Worm (Caenorhabditis elegans) whole organism, L4 larva: Measurements from ENCODE around the gene R08C7.5.

Experiments
- D1046.2 ChIP-seq: fragments of 200-800 bp; sonication (Bioruptor generic); IDR thresholded peaks from 2 replicates; pipeline ENCODE4 v1.3.6; 2022; ENCODE audit warnings: missing genetic modification characterization, missing compliant biosample characterization
- F10B5.3 ChIP-seq: sonication (generic microtip); optimal IDR thresholded peaks from 2 replicates; lab custom pipeline; 2016; ENCODE audit warnings: mild to moderate bottlenecking, missing genetic modification characterization, missing compliant biosample characterization
- F49E8.2 ChIP-seq: sonication (generic microtip); optimal IDR thresholded peaks from 2 replicates; lab custom pipeline; 2016; ENCODE audit warnings: missing compliant biosample characterization, mild to moderate bottlenecking, missing genetic modification characterization, borderline replicate concordance
- R02D3.7 ChIP-seq: fragments of 150-350 bp; sonication (generic microtip); optimal IDR thresholded peaks from 3 replicates; lab custom pipeline; 2014; ENCODE audit warnings: missing biosample characterization, missing genetic modification characterization
- Y5F2A.4 ChIP-seq: fragments of 200-800 bp; sonication (Bioruptor generic); optimal IDR thresholded peaks from 2 replicates; lab custom pipeline; 2018; ENCODE audit warnings: mild to moderate bottlenecking, missing genetic modification characterization, missing compliant biosample characterization
- ZK337.2 ChIP-seq: fragments of 200-800 bp; sonication (Bioruptor generic); IDR thresholded peaks from 2 replicates; pipeline ENCODE4 v1.3.6; 2022; ENCODE audit warnings: missing genetic modification reagents, missing genetic modification characterization, missing compliant biosample characterization
- ama-1 ChIP-seq: fragments of 150-350 bp; optimal IDR thresholded peaks from 2 replicates; lab custom pipeline; 2014; ENCODE audit warnings: inconsistent platforms, mixed read lengths
- attf-4 ChIP-seq: sonication (generic microtip); optimal IDR thresholded peaks from 3 replicates; lab custom pipeline; 2017; ENCODE audit warnings: missing biosample characterization, missing genetic modification characterization
- ceh-20 ChIP-seq: fragments of 200-800 bp; sonication (Bioruptor generic); IDR thresholded peaks from 2 replicates; pipeline ENCODE4 v1.3.6; 2022; ENCODE audit warnings: missing genetic modification reagents, missing genetic modification characterization, missing compliant biosample characterization
- ceh-44 ChIP-seq: fragments of 200-800 bp; sonication (Bioruptor generic); IDR thresholded peaks from 2 replicates; pipeline ENCODE4 v1.3.6; 2022; ENCODE audit warnings: missing genetic modification reagents, missing genetic modification characterization, missing compliant biosample characterization
- ceh-82 ChIP-seq: sonication (generic microtip); optimal IDR thresholded peaks from 2 replicates; lab custom pipeline; 2017; ENCODE audit warnings: missing biosample characterization, missing genetic modification characterization
- ces-1 ChIP-seq: fragments of 150-350 bp; sonication (generic microtip); optimal IDR thresholded peaks from 4 replicates; lab custom pipeline; 2014; ENCODE audit warnings: missing biosample characterization, missing genetic modification reagents, missing genetic modification characterization
- daf-16 ChIP-seq, 3 experiments: sonication (generic microtip); optimal IDR thresholded peaks; 2 replicates each; lab custom pipeline; 2016 to 2017; ENCODE audit warnings: missing genetic modification characterization in 3 of 3, missing genetic modification reagents in 3 of 3, mild to moderate bottlenecking in 2 of 3, missing compliant biosample characterization in 2 of 3, missing biosample characterization in 1 of 3, moderate library complexity in 1 of 3
- daf-8 ChIP-seq: fragments of 200-800 bp; sonication (Bioruptor generic); IDR thresholded peaks from 2 replicates; pipeline ENCODE4 v1.3.6; 2022; ENCODE audit warnings: missing genetic modification characterization, missing compliant biosample characterization
- dmd-8 ChIP-seq: fragments of 200-800 bp; sonication (Bioruptor generic); IDR thresholded peaks from 2 replicates; pipeline ENCODE4 v1.3.6; 2022; ENCODE audit warnings: missing genetic modification characterization, missing compliant biosample characterization
- dmd-9 ChIP-seq: fragments of 200-800 bp; sonication (Bioruptor generic); IDR thresholded peaks from 2 replicates; pipeline ENCODE4 v1.3.6; 2022; ENCODE audit warnings: missing genetic modification reagents, missing genetic modification characterization, missing compliant biosample characterization
- duxl-1 ChIP-seq: sonication (generic microtip); optimal IDR thresholded peaks from 2 replicates; lab custom pipeline; 2016; ENCODE audit warnings: mild to moderate bottlenecking, missing genetic modification characterization, moderate library complexity, missing compliant biosample characterization; ENCODE audit not compliant: poor library complexity
- fkh-10 ChIP-seq: fragments of 150-350 bp; optimal IDR thresholded peaks from 2 replicates; lab custom pipeline; 2014; ENCODE audit warnings: missing biosample characterization, missing genetic modification reagents, missing genetic modification characterization
- fos-1 ChIP-seq: fragments of 150-350 bp; optimal IDR thresholded peaks from 2 replicates; lab custom pipeline; 2014; ENCODE audit warnings: missing biosample characterization, missing genetic modification characterization
- gei-8 ChIP-seq: fragments of 200-800 bp; sonication (Bioruptor generic); optimal IDR thresholded peaks from 2 replicates; lab custom pipeline; 2018; ENCODE audit warnings: mild to moderate bottlenecking, missing genetic modification characterization, missing compliant biosample characterization
- jun-1 ChIP-seq: fragments of 150-350 bp; optimal IDR thresholded peaks from 2 replicates; lab custom pipeline; 2014; ENCODE audit warnings: missing biosample characterization, missing genetic modification reagents, missing genetic modification characterization
- lim-7 ChIP-seq: fragments of 200-800 bp; sonication (Bioruptor generic); IDR thresholded peaks from 2 replicates; pipeline ENCODE4 v1.3.6; 2022; ENCODE audit warnings: missing genetic modification characterization, missing compliant biosample characterization
- lin-15B ChIP-seq: fragments of 150-350 bp; sonication (generic microtip); optimal IDR thresholded peaks from 3 replicates; lab custom pipeline; 2014; ENCODE audit warnings: missing biosample characterization, missing genetic modification characterization
- lin-29 ChIP-seq: fragments of 200-800 bp; sonication (Bioruptor generic); IDR thresholded peaks from 2 replicates; pipeline ENCODE4 v1.3.6; 2022; ENCODE audit warnings: missing genetic modification reagents, missing genetic modification characterization, missing compliant biosample characterization
- lin-38 ChIP-seq: fragments of 200-800 bp; sonication (Bioruptor generic); IDR thresholded peaks from 2 replicates; pipeline ENCODE4 v1.3.6; 2022; ENCODE audit warnings: missing genetic modification reagents, missing genetic modification characterization, missing compliant biosample characterization
- lir-3 ChIP-seq: sonication (generic microtip); optimal IDR thresholded peaks from 2 replicates; lab custom pipeline; 2016; ENCODE audit warnings: mild to moderate bottlenecking, missing genetic modification characterization, missing compliant biosample characterization
- lsy-2 ChIP-seq, 2 experiments: fragments of 150-350 bp in 1 of 2; sonication (generic microtip) in 1 of 2; optimal IDR thresholded peaks; 2 replicates each; lab custom pipeline; 2014 to 2017; ENCODE audit warnings: missing biosample characterization in 2 of 2, missing genetic modification characterization in 2 of 2
- madf-9 ChIP-seq: fragments of 200-800 bp; sonication (Bioruptor generic); conservative IDR thresholded peaks from 2 replicates; pipeline ENCODE4 v1.3.6; 2022; ENCODE audit warnings: missing genetic modification reagents, missing genetic modification characterization, missing compliant biosample characterization
- mes-2 ChIP-seq: sonication (generic microtip); optimal IDR thresholded peaks from 2 replicates; lab custom pipeline; 2016; ENCODE audit warnings: missing genotype, mild to moderate bottlenecking, missing genetic modification characterization, missing compliant biosample characterization; ENCODE audit not compliant: poor library complexity, severe bottlenecking
- mxl-3 ChIP-seq: fragments of 200-800 bp; sonication (Bioruptor generic); optimal IDR thresholded peaks from 2 replicates; lab custom pipeline; 2018; ENCODE audit warnings: mild to moderate bottlenecking, missing genetic modification characterization, missing compliant biosample characterization
- nhr-102 ChIP-seq: sonication (generic microtip); optimal IDR thresholded peaks from 2 replicates; lab custom pipeline; 2016; ENCODE audit warnings: mild to moderate bottlenecking, missing genetic modification characterization, moderate library complexity, missing compliant biosample characterization
- nhr-28 ChIP-seq: fragments of 150-350 bp; optimal IDR thresholded peaks from 2 replicates; lab custom pipeline; 2014; ENCODE audit warnings: missing biosample characterization, missing genetic modification characterization
- nhr-42 ChIP-seq: fragments of 200-800 bp; sonication (Bioruptor generic); IDR thresholded peaks from 2 replicates; pipeline ENCODE4 v1.3.6; 2022; ENCODE audit warnings: missing genetic modification characterization, missing compliant biosample characterization
- nhr-6 ChIP-seq: fragments of 150-350 bp; optimal IDR thresholded peaks from 2 replicates; lab custom pipeline; 2014; ENCODE audit warnings: missing biosample characterization, missing genetic modification characterization
- nhr-76 ChIP-seq: fragments of 150-350 bp; optimal IDR thresholded peaks from 2 replicates; lab custom pipeline; 2014; ENCODE audit warnings: missing biosample characterization, missing genetic modification characterization
- pha-4 ChIP-seq, 2 experiments: fragments of 150-350 bp in 1 of 2; fragments of 200-800 bp in 1 of 2; sonication (Bioruptor generic) in 1 of 2; IDR thresholded peaks in 1 of 2; optimal IDR thresholded peaks in 1 of 2; 2 replicates each; pipeline versions ENCODE4 v1.3.6 to Lab custom; 2014 to 2022; ENCODE audit warnings: missing genetic modification characterization in 2 of 2, missing genetic modification reagents in 2 of 2, missing biosample characterization in 1 of 2, missing compliant biosample characterization in 1 of 2
- rbr-2 ChIP-seq: sonication (generic microtip); optimal IDR thresholded peaks from 2 replicates; lab custom pipeline; 2016; ENCODE audit warnings: missing genotype, missing genetic modification characterization, missing compliant biosample characterization
- saeg-2 ChIP-seq: fragments of 200-800 bp; sonication (Bioruptor generic); IDR thresholded peaks from 2 replicates; pipeline ENCODE4 v1.3.6; 2022; ENCODE audit warnings: missing genetic modification reagents, missing genetic modification characterization, missing compliant biosample characterization
- sdz-12 ChIP-seq: fragments of 200-800 bp; sonication (Bioruptor generic); optimal IDR thresholded peaks from 2 replicates; lab custom pipeline; 2018; ENCODE audit warnings: mild to moderate bottlenecking, missing genetic modification characterization, missing compliant biosample characterization
- set-16 ChIP-seq: fragments of 200-800 bp; sonication (Bioruptor generic); IDR thresholded peaks from 2 replicates; pipeline ENCODE4 v1.3.6; 2022; ENCODE audit warnings: missing genetic modification reagents, missing genetic modification characterization, missing compliant biosample characterization
- tag-97 ChIP-seq: fragments of 200-800 bp; sonication (Bioruptor generic); IDR thresholded peaks from 2 replicates; pipeline ENCODE4 v1.3.6; 2022; ENCODE audit warnings: missing genetic modification characterization, missing compliant biosample characterization
- tra-1 ChIP-seq: fragments of 200-800 bp; sonication (Bioruptor generic); IDR thresholded peaks from 2 replicates; pipeline ENCODE4 v1.3.6; 2022; ENCODE audit warnings: missing genetic modification reagents, missing genetic modification characterization, missing compliant biosample characterization
- unc-39 ChIP-seq: sonication (generic microtip); optimal IDR thresholded peaks from 2 replicates; lab custom pipeline; 2017; ENCODE audit warnings: missing biosample characterization, missing genetic modification characterization
- unc-62 ChIP-seq, 3 experiments: fragments of 150-350 bp in 1 of 3; sonication (generic microtip); optimal IDR thresholded peaks in 2 of 3; peaks in 1 of 3; 1 replicate in 1 of 3; 2 replicates in 2 of 3; lab custom pipeline; 2014 to 2017; ENCODE audit warnings: missing biosample characterization in 3 of 3, missing genetic modification characterization in 3 of 3, missing genetic modification reagents in 3 of 3, missing genotype in 1 of 3
- vab-7 ChIP-seq: fragments of 200-800 bp; sonication (Bioruptor generic); IDR thresholded peaks from 2 replicates; pipeline ENCODE4 v1.3.6; 2022; ENCODE audit warnings: missing genetic modification reagents, missing genetic modification characterization, missing compliant biosample characterization
- zfp-2 ChIP-seq: sonication (generic microtip); optimal IDR thresholded peaks from 2 replicates; lab custom pipeline; 2016; ENCODE audit warnings: mild to moderate bottlenecking, missing genetic modification characterization, missing compliant biosample characterization
- zip-2 ChIP-seq: fragments of 150-350 bp; optimal IDR thresholded peaks from 2 replicates; lab custom pipeline; 2014; ENCODE audit warnings: missing biosample characterization, missing genetic modification characterization

Gene R08C7.5

ce11 chrIV:4469770-4470709 is 40.0 kb downstream of the R08C7.5 start (continued):
- peak; percentile 65 for TF ChIP-seq tra-1 (GFP tag; lab: Robert Waterston, UW)
- TF ChIP-seq sdz-12 (GFP tag; lab: Kevin White, UChicago) = no peak
- TF ChIP-seq ces-1 (GFP tag; lab: Kevin White, UChicago) = no peak
- no peak for TF ChIP-seq ceh-44 (GFP tag; lab: Robert Waterston, UW)
- 0 out of 2 replicates have a peak, but pooled peaks have one; percentile 12 for TF ChIP-seq lin-29 (GFP tag; lab: Robert Waterston, UW)
- TF ChIP-seq lim-7 = peak; percentile 66
- TF ChIP-seq nhr-42 (GFP tag; lab: Robert Waterston, UW) = 0 out of 2 replicates have a peak, but pooled peaks have one; percentile 14
- no peak for TF ChIP-seq unc-39 (tag; lab: Kevin White, UChicago)
- TF ChIP-seq F10B5.3 (tag; lab: Kevin White, UChicago) = no peak
- no peak for TF ChIP-seq D1046.2 (GFP tag; lab: Robert Waterston, UW)
- TF ChIP-seq dmd-8 = no peak
- peak; percentile 51 for TF ChIP-seq nhr-102
- 0 out of 2 replicates have a peak, but pooled peaks have one; percentile 19 for TF ChIP-seq madf-9 (GFP tag; lab: Robert Waterston, UW)
- no peak for TF ChIP-seq fos-1 (tag; lab: Kevin White, UChicago)
- TF ChIP-seq ceh-20 = peak; percentile 53
- TF ChIP-seq ZK337.2 (GFP tag; lab: Robert Waterston, UW) = no peak
- TF ChIP-seq lsy-2 (tag; optimal IDR thresholded peaks at IDR 0.05; lab: Kevin White, UChicago) = peak; percentile 60 to 67
- peak; percentile 49 for TF ChIP-seq mes-2
- peak; percentile 40 for TF ChIP-seq nhr-6 (tag; lab: Kevin White, UChicago)
- TF ChIP-seq zfp-2 = no peak
- TF ChIP-seq pha-4 (GFP tag; IDR thresholded peaks at IDR 0.05; lab: Robert Waterston, UW) = peak; percentile 56
- TF ChIP-seq pha-4 (tag; optimal IDR thresholded peaks at IDR 0.05; lab: Kevin White, UChicago) = peak; percentile 12
- peak; percentile 83 for TF ChIP-seq fkh-10 (GFP tag; lab: Kevin White, UChicago)
- TF ChIP-seq lin-15B = no peak
- no peak for TF ChIP-seq attf-4 (tag; lab: Kevin White, UChicago)
- no peak for TF ChIP-seq saeg-2 (GFP tag; lab: Robert Waterston, UW)
- no peak for TF ChIP-seq dmd-9 (GFP tag; lab: Robert Waterston, UW)
- peak in 1 of 2 experiments; percentile 67 for TF ChIP-seq unc-62 (GFP tag; optimal IDR thresholded peaks at IDR 0.05 in 1 of 2; lab: Kevin White, UChicago)
- no peak for TF ChIP-seq unc-62 (tag; optimal IDR thresholded peaks at IDR 0.05; lab: Kevin White, UChicago)
- no peak; the same call in none of the 2 replicates for TF ChIP-seq lin-38
- no peak for TF ChIP-seq jun-1 (tag; lab: Kevin White, UChicago)
- TF ChIP-seq mxl-3 (GFP tag; lab: Kevin White, UChicago) = peak; percentile 80
- no peak for TF ChIP-seq nhr-76 (tag; lab: Kevin White, UChicago)
- TF ChIP-seq F49E8.2 (tag; lab: Kevin White, UChicago) = no peak
- no peak for TF ChIP-seq vab-7 (GFP tag; lab: Robert Waterston, UW)
- peak; percentile 79 for TF ChIP-seq rbr-2
- TF ChIP-seq ama-1 (lab: Kevin White, UChicago) = no peak
- TF ChIP-seq gei-8 (GFP tag; lab: Kevin White, UChicago) = no peak
- TF ChIP-seq ceh-82 = no peak
- peak; percentile 13 for TF ChIP-seq nhr-28 (tag; lab: Kevin White, UChicago)
- TF ChIP-seq Y5F2A.4 (GFP tag; lab: Kevin White, UChicago) = no peak
- TF ChIP-seq zip-2 = no peak
- TF ChIP-seq lir-3 (tag; lab: Kevin White, UChicago) = no peak
- TF ChIP-seq set-16 (GFP tag; lab: Robert Waterston, UW) = peak; percentile 77
- peak in 1 of 2 experiments; percentile 38 for TF ChIP-seq daf-16 (GFP tag; optimal IDR thresholded peaks at IDR 0.05; lab: Kevin White, UChicago)
- TF ChIP-seq daf-16 (tag; optimal IDR thresholded peaks at IDR 0.05; lab: Kevin White, UChicago) = peak; percentile 98
- no peak for TF ChIP-seq daf-8 (GFP tag; lab: Robert Waterston, UW)
- peak; percentile 36 for TF ChIP-seq duxl-1 (tag; lab: Kevin White, UChicago)
- TF ChIP-seq tag-97 = no peak
- no peak for TF ChIP-seq R02D3.7 (tag; lab: Kevin White, UChicago)
